Worm (Caenorhabditis elegans) whole organism, early embryonic: ENCODE results near the gene col-80.

ENCODE experiments used
- B0310.2 ChIP-seq: sonication (generic microtip); optimal IDR thresholded peaks from 2 replicates; lab custom pipeline; 2016; ENCODE audit warnings: mild to moderate bottlenecking, missing genetic modification characterization, missing compliant biosample characterization
- F13C5.2 ChIP-seq: sonication (generic microtip); optimal IDR thresholded peaks from 2 replicates; lab custom pipeline; 2017; ENCODE audit warnings: mild to moderate bottlenecking, missing genetic modification characterization, inconsistent platforms, missing compliant biosample characterization
- aly-1 ChIP-seq: sonication (generic microtip); optimal IDR thresholded peaks from 2 replicates; lab custom pipeline; 2016; ENCODE audit warnings: missing genetic modification characterization, missing compliant biosample characterization
- ama-1 ChIP-seq: fragments of 150-350 bp; optimal IDR thresholded peaks from 2 replicates; lab custom pipeline; 2014
- ceh-13 ChIP-seq: fragments of 200-800 bp; sonication (Bioruptor generic); optimal IDR thresholded peaks from 2 replicates; lab custom pipeline; 2018; ENCODE audit warnings: mild to moderate bottlenecking, missing genetic modification characterization, missing compliant biosample characterization
- ceh-36 ChIP-seq: sonication (generic microtip); optimal IDR thresholded peaks from 2 replicates; lab custom pipeline; 2016; ENCODE audit warnings: missing genetic modification characterization, inconsistent platforms, missing compliant biosample characterization
- ets-7 ChIP-seq: sonication (generic microtip); optimal IDR thresholded peaks from 2 replicates; lab custom pipeline; 2016; ENCODE audit warnings: missing genotype, missing genetic modification characterization, missing compliant biosample characterization
- flt-1 ChIP-seq: fragments of 200-800 bp; sonication (Bioruptor generic); IDR thresholded peaks from 2 replicates; pipeline ENCODE4 v1.3.6; 2022; ENCODE audit warnings: missing genetic modification characterization, missing compliant biosample characterization
- hmbx-1 ChIP-seq: sonication (generic microtip); optimal IDR thresholded peaks from 2 replicates; lab custom pipeline; 2016; ENCODE audit warnings: mild to moderate bottlenecking, missing genetic modification characterization, missing compliant biosample characterization
- hmg-4 ChIP-seq: fragments of 200-800 bp; sonication (Bioruptor generic); optimal IDR thresholded peaks from 2 replicates; lab custom pipeline; 2018; ENCODE audit warnings: mild to moderate bottlenecking, missing genetic modification characterization, missing compliant biosample characterization
- hnd-1 ChIP-seq: sonication (generic microtip); optimal IDR thresholded peaks from 2 replicates; lab custom pipeline; 2016; ENCODE audit warnings: missing genetic modification characterization, missing compliant biosample characterization
- pes-1 ChIP-seq: fragments of 200-800 bp; sonication (Bioruptor generic); IDR thresholded peaks from 2 replicates; pipeline ENCODE4 v1.3.6; 2022; ENCODE audit warnings: missing genetic modification reagents, missing genetic modification characterization, missing compliant biosample characterization
- scrt-1 ChIP-seq: fragments of 200-800 bp; sonication (Bioruptor generic); IDR thresholded peaks from 2 replicates; pipeline ENCODE4 v1.3.6; 2022; ENCODE audit warnings: missing genetic modification characterization, missing compliant biosample characterization
- sea-1 ChIP-seq: fragments of 200-800 bp; sonication (Bioruptor generic); conservative IDR thresholded peaks from 2 replicates; pipeline ENCODE4 v1.3.6; 2022; ENCODE audit warnings: missing genetic modification characterization, missing compliant biosample characterization
- tbx-11 ChIP-seq: fragments of 200-800 bp; sonication (Bioruptor generic); IDR thresholded peaks from 2 replicates; pipeline ENCODE4 v1.3.6; 2022; ENCODE audit warnings: missing genetic modification characterization, missing compliant biosample characterization
- tbx-37 ChIP-seq: fragments of 200-800 bp; sonication (Bioruptor generic); conservative IDR thresholded peaks from 2 replicates; pipeline ENCODE4 v1.3.6; 2022; ENCODE audit warnings: missing genetic modification reagents, missing genetic modification characterization, missing compliant biosample characterization
- tra-4 ChIP-seq: sonication (generic microtip); optimal IDR thresholded peaks from 2 replicates; lab custom pipeline; 2017; ENCODE audit warnings: missing genetic modification characterization, missing compliant biosample characterization

Gene col-80

ce11 chrII:10703594-10704384, 3.2 kb upstream of the col-80 start, which contains the start of gene col-79:
col-79 (plus strand) TSS chrII:10703613.
- TF ChIP-seq ceh-36 (no peak), hmbx-1 (tag; lab: Kevin White, UChicago) (no peak), tbx-37 (GFP tag; lab: Robert Waterston, UW) (no peak), ets-7 (no peak)

- TF ChIP-seq aly-1 (tag; lab: Kevin White, UChicago) = no peak
- TF ChIP-seq pes-1 = no peak
- TF ChIP-seq tra-4 (tag; lab: Kevin White, UChicago) = no peak
- TF ChIP-seq tbx-11 (GFP tag; lab: Robert Waterston, UW) = no peak
- no peak for TF ChIP-seq ets-7
- TF ChIP-seq flt-1 (GFP tag; lab: Robert Waterston, UW) = no peak
- TF ChIP-seq sea-1 (GFP tag; lab: Robert Waterston, UW) = no peak
- TF ChIP-seq hnd-1 (tag; lab: Kevin White, UChicago) = no peak
- no peak for TF ChIP-seq hmbx-1 (tag; lab: Kevin White, UChicago)
- TF ChIP-seq hmg-4 (GFP tag; lab: Kevin White, UChicago) = no peak
- no peak for TF ChIP-seq ama-1 (lab: Kevin White, UChicago)
- TF ChIP-seq B0310.2 (tag; lab: Kevin White, UChicago) = no peak
- no peak for TF ChIP-seq scrt-1 (GFP tag; lab: Robert Waterston, UW)
- TF ChIP-seq F13C5.2 (tag; lab: Kevin White, UChicago) = no peak
- TF ChIP-seq ceh-36 = no peak
- no peak for TF ChIP-seq tbx-37 (GFP tag; lab: Robert Waterston, UW)
Observed at ce11 chrII:10704575-10705170, 2.3 kb upstream of the col-80 start, which contains the start of gene col-39. col-39 (plus strand) TSS chrII:10704916.

- no peak for TF ChIP-seq sea-1 (GFP tag; lab: Robert Waterston, UW)
- TF ChIP-seq ets-7 = no peak
- TF ChIP-seq hnd-1 (tag; lab: Kevin White, UChicago) = no peak
- TF ChIP-seq pes-1 = no peak
- no peak for TF ChIP-seq tbx-11 (GFP tag; lab: Robert Waterston, UW)
Observed at ce11 chrII:10705347-10705996, 1.5 kb upstream of the col-80 start.

ce11 chrII:10706038-10706437, 963 bp upstream of the col-80 start:
- TF ChIP-seq tra-4 (tag; lab: Kevin White, UChicago) (no peak), ceh-36 (no peak), ets-7 (no peak), ceh-13 (GFP tag; lab: Kevin White, UChicago) (no peak), hnd-1 (tag; lab: Kevin White, UChicago) (no peak), pes-1 (no peak), hmbx-1 (tag; lab: Kevin White, UChicago) (no peak)

ce11 chrII:10707439-10708096, 567 bp downstream of the col-80 start:
- no peak for TF ChIP-seq B0310.2 (tag; lab: Kevin White, UChicago)
- no peak for TF ChIP-seq aly-1 (tag; lab: Kevin White, UChicago)
- TF ChIP-seq flt-1 (GFP tag; lab: Robert Waterston, UW) = no peak
- TF ChIP-seq pes-1 = no peak
- TF ChIP-seq hnd-1 (tag; lab: Kevin White, UChicago) = no peak
- no peak for TF ChIP-seq ceh-13 (GFP tag; lab: Kevin White, UChicago)
- no peak for TF ChIP-seq ama-1 (lab: Kevin White, UChicago)
- no peak for TF ChIP-seq scrt-1 (GFP tag; lab: Robert Waterston, UW)
- no peak for TF ChIP-seq ceh-36
- no peak for TF ChIP-seq tra-4 (tag; lab: Kevin White, UChicago)
- TF ChIP-seq sea-1 (GFP tag; lab: Robert Waterston, UW) = no peak
- TF ChIP-seq hmbx-1 (tag; lab: Kevin White, UChicago) = no peak
- TF ChIP-seq ets-7 = no peak
- TF ChIP-seq tbx-37 (GFP tag; lab: Robert Waterston, UW) = no peak
- no peak for TF ChIP-seq tbx-11 (GFP tag; lab: Robert Waterston, UW)

ce11 chrII:10708660-10709059, 1.7 kb downstream of the col-80 start, which contains the start of gene bli-1:
bli-1 (plus strand) TSS chrII:10708960.
- TF ChIP-seq ceh-36 = no peak
- TF ChIP-seq F13C5.2 (tag; lab: Kevin White, UChicago) = no peak
- TF ChIP-seq tra-4 (tag; lab: Kevin White, UChicago) = no peak
- no peak for TF ChIP-seq ets-7
- TF ChIP-seq B0310.2 (tag; lab: Kevin White, UChicago) = no peak
- no peak for TF ChIP-seq sea-1 (GFP tag; lab: Robert Waterston, UW)
- TF ChIP-seq scrt-1 (GFP tag; lab: Robert Waterston, UW) = no peak
- no peak for TF ChIP-seq ama-1 (lab: Kevin White, UChicago)
- no peak for TF ChIP-seq hmbx-1 (tag; lab: Kevin White, UChicago)
- TF ChIP-seq hnd-1 (tag; lab: Kevin White, UChicago) = no peak
- TF ChIP-seq flt-1 (GFP tag; lab: Robert Waterston, UW) = no peak
